Fruit fly (Drosophila melanogaster): ENCODE data around the gene mtTFB2.

DNA sequence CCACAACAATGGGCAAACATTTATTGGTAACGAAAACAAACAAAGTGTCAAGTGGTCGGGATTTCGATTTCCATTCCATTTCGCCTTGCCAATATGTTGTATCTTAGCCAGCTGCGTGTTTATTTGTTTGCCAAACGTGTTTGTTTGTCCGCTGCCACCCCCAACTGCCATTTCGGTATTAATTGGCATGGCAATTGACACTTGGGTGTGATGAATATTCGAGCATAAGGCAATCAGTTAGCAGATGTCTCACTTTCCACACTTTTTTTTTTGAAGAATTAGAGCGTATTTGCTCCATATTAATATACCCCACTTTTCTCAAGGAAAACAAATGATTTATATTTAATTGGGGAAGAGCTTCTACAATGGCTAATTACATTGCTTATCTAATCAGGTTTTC is 13.9 kb upstream of the mtTFB2 start:
- TF ChIP-seq CG8478 (optimal IDR thresholded peaks at IDR 0.05): no peak
- TF ChIP-seq CTCF (optimal IDR thresholded peaks at IDR 0.05): no peak
